Worm (Caenorhabditis elegans) whole organism, early embryonic: ENCODE results near the gene bub-3.
A peak's percentile ranks its signal among the peaks of the same experiment; 100 is the strongest.

Experiments
- ama-1 ChIP-seq: fragments of 150-350 bp; optimal IDR thresholded peaks from 2 replicates; lab custom pipeline; 2014
- ceh-36 ChIP-seq: sonication (generic microtip); optimal IDR thresholded peaks from 2 replicates; lab custom pipeline; 2016; ENCODE audit warnings: missing genetic modification characterization, inconsistent platforms, missing compliant biosample characterization
- ets-7 ChIP-seq: sonication (generic microtip); optimal IDR thresholded peaks from 2 replicates; lab custom pipeline; 2016; ENCODE audit warnings: missing genotype, missing genetic modification characterization, missing compliant biosample characterization
- flt-1 ChIP-seq: fragments of 200-800 bp; sonication (Bioruptor generic); IDR thresholded peaks from 2 replicates; pipeline ENCODE4 v1.3.6; 2022; ENCODE audit warnings: missing genetic modification characterization, missing compliant biosample characterization
- scrt-1 ChIP-seq: fragments of 200-800 bp; sonication (Bioruptor generic); IDR thresholded peaks from 2 replicates; pipeline ENCODE4 v1.3.6; 2022; ENCODE audit warnings: missing genetic modification characterization, missing compliant biosample characterization
- tbx-37 ChIP-seq: fragments of 200-800 bp; sonication (Bioruptor generic); conservative IDR thresholded peaks from 2 replicates; pipeline ENCODE4 v1.3.6; 2022; ENCODE audit warnings: missing genetic modification reagents, missing genetic modification characterization, missing compliant biosample characterization

ce11 chrII:13715333-13715732, 10.5 kb upstream of the bub-3 start:
- peak; percentile 95 for TF ChIP-seq ceh-36 (tag; lab: Kevin White, UChicago)
- TF ChIP-seq flt-1 (GFP tag; lab: Robert Waterston, UW): no peak
- TF ChIP-seq scrt-1 (GFP tag; lab: Robert Waterston, UW): 0 out of 2 replicates have a peak, but pooled peaks have one; percentile 11
- no peak for TF ChIP-seq ama-1 (lab: Kevin White, UChicago)
- TF ChIP-seq tbx-37 (GFP tag; lab: Robert Waterston, UW): no peak
- TF ChIP-seq ets-7: no peak
